Worm (Caenorhabditis elegans) whole organism, L4/young adult: ENCODE measurements around the gene asp-14.

Source experiments
- W03F9.2 ChIP-seq: fragments of 150-350 bp; optimal IDR thresholded peaks from 2 replicates; lab custom pipeline; 2014; ENCODE audit warnings: missing biosample characterization, missing genetic modification characterization
- him-1 ChIP-seq: sonication (generic microtip); optimal IDR thresholded peaks from 2 replicates; lab custom pipeline; 2016; ENCODE audit warnings: missing genotype, missing genetic modification reagents, missing genetic modification characterization, missing compliant biosample characterization

DNA sequence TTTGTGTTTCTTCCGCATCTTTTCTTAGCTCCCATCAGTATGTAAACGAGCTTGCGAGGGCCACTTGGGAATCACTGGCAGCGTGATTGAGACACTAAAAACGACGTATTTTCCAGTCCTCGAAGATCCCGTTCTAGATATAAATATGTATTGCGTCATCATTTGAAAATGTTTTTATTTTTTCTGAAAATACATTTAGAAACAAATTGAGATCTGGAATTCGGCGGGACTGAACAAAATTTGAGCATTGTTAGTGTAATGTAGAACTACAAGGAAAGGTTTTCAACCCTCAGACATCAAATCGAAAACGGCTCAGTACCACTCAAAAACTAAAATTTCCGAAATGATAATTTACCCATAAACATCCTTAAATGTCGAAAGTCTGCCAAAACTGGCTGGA lies 32.9 kb downstream of the asp-14 start:
- TF ChIP-seq him-1 (tag; lab: Kevin White, UChicago) (no peak), W03F9.2 (tag; lab: Kevin White, UChicago) (no peak)
